Fruit fly (Drosophila melanogaster) ovary, adult (tissue): ENCODE results near the gene Skel.

Source experiments
- CG17801 ChIP-seq: fragments of 200-800 bp; optimal IDR thresholded peaks from 2 replicates; lab custom pipeline; 2019; ENCODE audit warnings: missing biosample characterization, mild to moderate bottlenecking, missing genetic modification characterization, moderate library complexity; ENCODE audit not compliant: partially characterized antibody

Skel gene

dm6 chr3R:10686307-10687094 lies at the start of gene Skel:
Gene Skel, plus strand, starts transcription at chr3R:10686943.
- TF ChIP-seq CG17801 (GFP tag; lab: Kevin White, UChicago), result no peak

dm6 chr3R:10638641-10639348 lies 47.9 kb upstream of the Skel start:
- TF ChIP-seq CG17801 (GFP tag; lab: Kevin White, UChicago), result no peak

- TF ChIP-seq CG17801 (GFP tag; lab: Kevin White, UChicago), result no peak
These were observed 47.3 kb upstream of the Skel start, which contains the start of gene hth for dm6 chr3R:10639468-10639867. Gene hth, minus strand, starts transcription at chr3R:10639568.

- TF ChIP-seq CG17801 (GFP tag; lab: Kevin White, UChicago), result no peak
These were observed 46.0 kb upstream of the Skel start for dm6 chr3R:10640552-10641266.

dm6 chr3R:10641284-10641683 lies 45.5 kb upstream of the Skel start:
- TF ChIP-seq CG17801 (GFP tag; lab: Kevin White, UChicago), result no peak

dm6 chr3R:10643077-10643784 lies 43.5 kb upstream of the Skel start:
- no peak for TF ChIP-seq CG17801 (GFP tag; lab: Kevin White, UChicago)

- no peak for TF ChIP-seq CG17801 (GFP tag; lab: Kevin White, UChicago)
These were observed 41.2 kb upstream of the Skel start for dm6 chr3R:10645508-10645907.

dm6 chr3R:10647171-10647570 lies 39.6 kb upstream of the Skel start:
- TF ChIP-seq CG17801 (GFP tag; lab: Kevin White, UChicago), result no peak

dm6 chr3R:10648556-10649181 lies 38.1 kb upstream of the Skel start:
- no peak for TF ChIP-seq CG17801 (GFP tag; lab: Kevin White, UChicago)

dm6 chr3R:10650641-10651318 lies 36.0 kb upstream of the Skel start:
- no peak for TF ChIP-seq CG17801 (GFP tag; lab: Kevin White, UChicago)

- TF ChIP-seq CG17801 (GFP tag; lab: Kevin White, UChicago), result no peak
These were observed 32.1 kb upstream of the Skel start for dm6 chr3R:10654642-10655041.

dm6 chr3R:10655968-10656367 lies 30.8 kb upstream of the Skel start:
- no peak for TF ChIP-seq CG17801 (GFP tag; lab: Kevin White, UChicago)

- no peak for TF ChIP-seq CG17801 (GFP tag; lab: Kevin White, UChicago)
These were observed 30.2 kb upstream of the Skel start for dm6 chr3R:10656578-10656977.

- no peak for TF ChIP-seq CG17801 (GFP tag; lab: Kevin White, UChicago)
These were observed 28.0 kb upstream of the Skel start for dm6 chr3R:10658783-10659182.
